Worm (Caenorhabditis elegans) whole organism, young adult: ENCODE measurements around the gene crm-1.

Experiments
- B0019.2 ChIP-seq: fragments of 200-800 bp; sonication (Bioruptor generic); conservative IDR thresholded peaks from 2 replicates; pipeline ENCODE4 v1.3.6; 2022; ENCODE audit warnings: missing genetic modification reagents, missing genetic modification characterization, missing compliant biosample characterization
- B0035.1 ChIP-seq: sonication (generic microtip); optimal IDR thresholded peaks from 2 replicates; lab custom pipeline; 2016; ENCODE audit warnings: missing genetic modification characterization, mild to moderate bottlenecking, missing compliant biosample characterization, missing genotype, missing genetic modification reagents
- B0336.3 ChIP-seq: fragments of 200-800 bp; sonication (Bioruptor generic); IDR thresholded peaks from 2 replicates; pipeline ENCODE4 v1.3.6; 2022; ENCODE audit warnings: missing genetic modification characterization, missing compliant biosample characterization
- C06A6.2 ChIP-seq: fragments of 200-800 bp; sonication (Bioruptor generic); conservative IDR thresholded peaks from 2 replicates; pipeline ENCODE4 v1.3.6; 2022; ENCODE audit warnings: missing genetic modification characterization, missing compliant biosample characterization
- D2030.7 ChIP-seq: fragments of 200-800 bp; sonication (Bioruptor generic); IDR thresholded peaks from 2 replicates; pipeline ENCODE4 v1.3.6; 2022; ENCODE audit warnings: missing genetic modification reagents, missing genetic modification characterization, missing compliant biosample characterization
- F22D6.2 ChIP-seq: sonication (generic microtip); optimal IDR thresholded peaks from 2 replicates; lab custom pipeline; 2016; ENCODE audit warnings: mild to moderate bottlenecking, missing genetic modification characterization, missing compliant biosample characterization
- F33H1.4 ChIP-seq: fragments of 200-800 bp; sonication (Bioruptor generic); IDR thresholded peaks from 2 replicates; pipeline ENCODE4 v1.3.6; 2022; ENCODE audit warnings: missing genetic modification reagents, missing genetic modification characterization, missing compliant biosample characterization
- F52B5.7 ChIP-seq: sonication (generic microtip); optimal IDR thresholded peaks from 2 replicates; lab custom pipeline; 2016; ENCODE audit warnings: mild to moderate bottlenecking, missing genetic modification characterization, missing compliant biosample characterization
- K12H6.12 ChIP-seq: fragments of 200-800 bp; sonication (Bioruptor generic); optimal IDR thresholded peaks from 2 replicates; lab custom pipeline; 2018; ENCODE audit warnings: mild to moderate bottlenecking, missing genetic modification characterization, missing compliant biosample characterization
- Y53G8AR.9 ChIP-seq: fragments of 200-800 bp; sonication (Bioruptor generic); conservative IDR thresholded peaks from 2 replicates; pipeline ENCODE4 v1.3.6; 2022; ENCODE audit warnings: missing genetic modification reagents, missing genetic modification characterization, missing compliant biosample characterization
- Y79H2A.3 ChIP-seq: fragments of 200-800 bp; sonication (Bioruptor generic); conservative IDR thresholded peaks from 2 replicates; pipeline ENCODE4 v1.3.6; 2022; ENCODE audit warnings: missing genetic modification reagents, missing genetic modification characterization, missing compliant biosample characterization
- ZK185.1 ChIP-seq: sonication (generic microtip); optimal IDR thresholded peaks from 2 replicates; lab custom pipeline; 2016; ENCODE audit warnings: mild to moderate bottlenecking, missing genetic modification characterization, missing compliant biosample characterization; ENCODE audit not compliant: poor library complexity, severe bottlenecking
- aptf-3 ChIP-seq: fragments of 200-800 bp; sonication (Bioruptor generic); IDR thresholded peaks from 2 replicates; pipeline ENCODE4 v1.3.6; 2022; ENCODE audit warnings: missing genetic modification characterization, missing compliant biosample characterization
- attf-5 ChIP-seq: fragments of 200-800 bp; sonication (Bioruptor generic); optimal IDR thresholded peaks from 2 replicates; lab custom pipeline; 2018; ENCODE audit warnings: mild to moderate bottlenecking, missing genetic modification characterization, missing compliant biosample characterization
- cebp-2 ChIP-seq: fragments of 200-800 bp; sonication (Bioruptor generic); IDR thresholded peaks from 2 replicates; pipeline ENCODE4 v1.3.6; 2022; ENCODE audit warnings: missing genetic modification characterization, missing compliant biosample characterization
- ceh-100 ChIP-seq: fragments of 200-800 bp; sonication (Bioruptor generic); IDR thresholded peaks from 2 replicates; pipeline ENCODE4 v1.3.6; 2022; ENCODE audit warnings: missing genetic modification reagents, missing genetic modification characterization, missing compliant biosample characterization
- ceh-27 ChIP-seq: fragments of 200-800 bp; sonication (Bioruptor generic); optimal IDR thresholded peaks from 2 replicates; lab custom pipeline; 2018; ENCODE audit warnings: mild to moderate bottlenecking, missing genetic modification characterization, moderate library complexity, missing compliant biosample characterization
- ceh-40 ChIP-seq: fragments of 200-800 bp; sonication (Bioruptor generic); IDR thresholded peaks from 2 replicates; pipeline ENCODE4 v1.3.6; 2022; ENCODE audit warnings: missing genetic modification characterization, missing compliant biosample characterization
- ceh-91 ChIP-seq: fragments of 200-800 bp; sonication (Bioruptor generic); IDR thresholded peaks from 2 replicates; pipeline ENCODE4 v1.3.6; 2022; ENCODE audit warnings: missing genetic modification reagents, missing genetic modification characterization, missing compliant biosample characterization
- chd-7 ChIP-seq: sonication (generic microtip); optimal IDR thresholded peaks from 2 replicates; lab custom pipeline; 2016; ENCODE audit warnings: mild to moderate bottlenecking, missing genetic modification characterization, moderate library complexity, missing compliant biosample characterization
- dox-1 ChIP-seq: fragments of 200-800 bp; sonication (Bioruptor generic); IDR thresholded peaks from 2 replicates; pipeline ENCODE4 v1.3.6; 2022; ENCODE audit warnings: missing genetic modification reagents, missing genetic modification characterization, missing compliant biosample characterization
- egl-44 ChIP-seq: fragments of 200-800 bp; sonication (Bioruptor generic); IDR thresholded peaks from 2 replicates; pipeline ENCODE4 v1.3.6; 2022; ENCODE audit warnings: missing genetic modification reagents, missing genetic modification characterization, missing compliant biosample characterization
- egrh-3 ChIP-seq: fragments of 200-800 bp; sonication (Bioruptor generic); IDR thresholded peaks from 2 replicates; pipeline ENCODE4 v1.3.6; 2022; ENCODE audit warnings: missing genetic modification reagents, missing genetic modification characterization, missing compliant biosample characterization
- ekl-4 ChIP-seq: fragments of 200-800 bp; sonication (Bioruptor generic); IDR thresholded peaks from 2 replicates; pipeline ENCODE4 v1.3.6; 2022; ENCODE audit warnings: missing genetic modification reagents, missing genetic modification characterization, missing compliant biosample characterization
- hlh-12 ChIP-seq: sonication (generic microtip); optimal IDR thresholded peaks from 2 replicates; lab custom pipeline; 2016; ENCODE audit warnings: missing genetic modification characterization, missing compliant biosample characterization
- hmg-1.2 ChIP-seq: fragments of 200-800 bp; sonication (Bioruptor generic); IDR thresholded peaks from 2 replicates; pipeline ENCODE4 v1.3.6; 2022; ENCODE audit warnings: missing genetic modification reagents, missing genetic modification characterization, missing compliant biosample characterization
- hmg-20 ChIP-seq: fragments of 200-800 bp; sonication (Bioruptor generic); IDR thresholded peaks from 2 replicates; pipeline ENCODE4 v1.3.6; 2022; ENCODE audit warnings: missing genetic modification reagents, missing genetic modification characterization, missing compliant biosample characterization
- hsf-1 ChIP-seq: fragments of 200-800 bp; sonication (Bioruptor generic); IDR thresholded peaks from 2 replicates; pipeline ENCODE4 v1.3.6; 2022; ENCODE audit warnings: missing genetic modification reagents, missing genetic modification characterization, missing compliant biosample characterization
- lag-1 ChIP-seq: fragments of 200-800 bp; sonication (Bioruptor generic); IDR thresholded peaks from 2 replicates; pipeline ENCODE4 v1.3.6; 2022; ENCODE audit warnings: missing genetic modification reagents, missing genetic modification characterization, missing compliant biosample characterization
- let-526 ChIP-seq: fragments of 200-800 bp; sonication (Bioruptor generic); IDR thresholded peaks from 2 replicates; pipeline ENCODE4 v1.3.6; 2022; ENCODE audit warnings: missing genetic modification reagents, missing genetic modification characterization, missing compliant biosample characterization
- lin-26 ChIP-seq: fragments of 200-800 bp; sonication (Bioruptor generic); IDR thresholded peaks from 2 replicates; pipeline ENCODE4 v1.3.6; 2022; ENCODE audit warnings: missing genetic modification reagents, missing genetic modification characterization, missing compliant biosample characterization
- lin-35 ChIP-seq, 3 experiments: fragments of 150-350 bp in 2 of 3; sonication (generic microtip) in 1 of 3; optimal IDR thresholded peaks; 2 replicates each; lab custom pipeline; 2014 to 2018; ENCODE audit warnings: missing biosample characterization in 3 of 3, missing genetic modification characterization in 3 of 3, missing genetic modification reagents in 3 of 3
- lin-54 ChIP-seq: fragments of 200-800 bp; sonication (Bioruptor generic); optimal IDR thresholded peaks from 2 replicates; lab custom pipeline; 2018; ENCODE audit warnings: mild to moderate bottlenecking, missing genetic modification characterization, missing compliant biosample characterization
- lir-1 ChIP-seq: fragments of 200-800 bp; sonication (Bioruptor generic); conservative IDR thresholded peaks from 2 replicates; pipeline ENCODE4 v1.3.6; 2022; ENCODE audit warnings: missing genetic modification reagents, missing genetic modification characterization, missing compliant biosample characterization
- lsl-1 ChIP-seq: fragments of 200-800 bp; sonication (Bioruptor generic); optimal IDR thresholded peaks from 2 replicates; lab custom pipeline; 2018; ENCODE audit warnings: mild to moderate bottlenecking, missing genetic modification characterization, moderate library complexity, missing compliant biosample characterization
- madf-3 ChIP-seq: fragments of 200-800 bp; sonication (Bioruptor generic); IDR thresholded peaks from 2 replicates; pipeline ENCODE4 v1.3.6; 2022; ENCODE audit warnings: missing genetic modification reagents, missing genetic modification characterization, missing compliant biosample characterization
- madf-8 ChIP-seq: fragments of 200-800 bp; sonication (Bioruptor generic); conservative IDR thresholded peaks from 2 replicates; pipeline ENCODE4 v1.3.6; 2022; ENCODE audit warnings: missing genetic modification reagents, missing genetic modification characterization, missing compliant biosample characterization
- nfyb-1 ChIP-seq: fragments of 200-800 bp; sonication (Bioruptor generic); IDR thresholded peaks from 2 replicates; pipeline ENCODE4 v1.3.6; 2022; ENCODE audit warnings: missing genetic modification reagents, missing genetic modification characterization, missing compliant biosample characterization
- nhr-80 ChIP-seq: sonication (generic microtip); optimal IDR thresholded peaks from 2 replicates; lab custom pipeline; 2016; ENCODE audit warnings: missing genetic modification characterization, missing compliant biosample characterization
- rcor-1 ChIP-seq: fragments of 200-800 bp; sonication (Bioruptor generic); IDR thresholded peaks from 2 replicates; pipeline ENCODE4 v1.3.6; 2022; ENCODE audit warnings: missing genetic modification reagents, missing genetic modification characterization, missing compliant biosample characterization
- repo-1 ChIP-seq: sonication (generic microtip); optimal IDR thresholded peaks from 2 replicates; lab custom pipeline; 2017; ENCODE audit warnings: mild to moderate bottlenecking, missing genetic modification characterization, missing compliant biosample characterization
- tbp1 ChIP-seq: fragments of 200-800 bp; sonication (Bioruptor generic); optimal IDR thresholded peaks from 2 replicates; lab custom pipeline; 2018; ENCODE audit warnings: mild to moderate bottlenecking, missing genetic modification characterization, missing compliant biosample characterization
- tlf-1 ChIP-seq: fragments of 200-800 bp; sonication (Bioruptor generic); optimal IDR thresholded peaks from 2 replicates; lab custom pipeline; 2018; ENCODE audit warnings: mild to moderate bottlenecking, missing genetic modification characterization, missing compliant biosample characterization
- unc-130 ChIP-seq: sonication (generic microtip); optimal IDR thresholded peaks from 2 replicates; lab custom pipeline; 2016; ENCODE audit warnings: missing genetic modification reagents, missing genetic modification characterization, missing compliant biosample characterization
- xnd-1 ChIP-seq: sonication (generic microtip); optimal IDR thresholded peaks from 2 replicates; lab custom pipeline; 2016; ENCODE audit warnings: missing genotype, missing genetic modification reagents, missing genetic modification characterization, missing compliant biosample characterization
- ztf-26 ChIP-seq: sonication (generic microtip); optimal IDR thresholded peaks from 2 replicates; lab custom pipeline; 2017; ENCODE audit warnings: missing genetic modification characterization, missing compliant biosample characterization
- ztf-6 ChIP-seq: fragments of 200-800 bp; sonication (Bioruptor generic); IDR thresholded peaks from 2 replicates; pipeline ENCODE4 v1.3.6; 2022; ENCODE audit warnings: missing genetic modification reagents, missing genetic modification characterization, missing compliant biosample characterization

Gene crm-1

DNA sequence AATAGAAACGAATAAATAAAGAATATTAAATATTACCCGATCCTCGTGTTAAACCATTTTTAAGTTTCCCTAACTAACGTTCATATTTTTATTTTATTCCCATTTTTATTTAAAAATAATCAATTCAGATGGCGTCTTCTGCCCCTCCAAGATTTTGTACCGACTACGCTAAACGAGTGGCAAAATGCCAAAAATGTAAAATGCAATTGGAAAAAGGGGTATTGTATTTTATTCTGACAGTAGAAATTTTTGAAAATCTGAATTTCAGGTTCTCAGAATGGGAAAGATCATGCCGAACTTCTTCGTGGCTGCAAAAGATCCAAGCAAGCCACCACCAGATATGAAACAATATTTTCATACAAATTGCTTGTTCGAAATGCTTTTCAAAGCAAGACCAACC, 11.0 kb upstream of the crm-1 start, which contains the start of gene K07C5.3 (continued):
- no peak for TF ChIP-seq hlh-12 (tag; lab: Kevin White, UChicago)
- TF ChIP-seq lin-26 (GFP tag; lab: Robert Waterston, UW), result no peak; the same call in 1 of the 2 replicates

DNA sequence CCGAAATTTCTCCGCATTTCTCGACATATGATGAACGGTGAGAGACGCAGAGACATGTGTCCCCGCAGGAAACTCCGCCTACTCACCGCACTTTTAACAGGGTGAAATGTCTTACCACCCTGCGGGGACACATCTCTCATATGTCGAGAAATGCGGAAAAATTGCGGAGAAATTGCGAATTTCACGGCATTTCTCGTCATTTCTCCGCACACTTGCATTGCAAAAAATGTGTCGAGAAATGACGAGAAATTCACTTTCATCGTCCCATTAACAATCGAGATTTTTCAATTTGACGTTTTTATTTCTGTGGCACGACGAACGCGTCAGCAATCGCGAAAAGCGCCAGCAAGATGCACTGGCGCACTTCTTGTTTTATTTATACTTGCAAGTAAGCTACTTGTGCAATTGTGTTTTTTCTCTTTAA, 10.0 kb upstream of the crm-1 start, which contains the start of gene K07C5.13:
TSS of gene K07C5.13 (plus strand) at position 151 of the 424 bp plus-strand sequence.
- TF ChIP-seq xnd-1 (tag; lab: Kevin White, UChicago), result peak; percentile 25
- TF ChIP-seq hmg-1.2 (GFP tag; lab: Robert Waterston, UW), result peak; percentile 83
- TF ChIP-seq hmg-20 (GFP tag; lab: Robert Waterston, UW), result peak; percentile 83
- TF ChIP-seq hsf-1, result peak; percentile 84
- peak; percentile 51 for TF ChIP-seq lsl-1 (GFP tag; lab: Kevin White, UChicago)
- TF ChIP-seq rcor-1, result peak; percentile 91
- peak; percentile 93 for TF ChIP-seq madf-3 (GFP tag; lab: Robert Waterston, UW)
- TF ChIP-seq B0035.1, result peak; percentile 67
- peak; percentile 42 for TF ChIP-seq ceh-27 (GFP tag; lab: Kevin White, UChicago)
- TF ChIP-seq let-526 (GFP tag; lab: Robert Waterston, UW), result peak; percentile 76; the same call in 1 of the 2 replicates
- TF ChIP-seq ZK185.1 (tag; lab: Kevin White, UChicago), result peak; percentile 43
- TF ChIP-seq lag-1 (GFP tag; lab: Robert Waterston, UW), result peak; percentile 83; the same call in 1 of the 2 replicates
- TF ChIP-seq B0336.3, result peak; percentile 88
- peak; percentile 67 for TF ChIP-seq ceh-100
- TF ChIP-seq B0019.2 (GFP tag; lab: Robert Waterston, UW), result peak; percentile 70
- TF ChIP-seq ceh-40 (GFP tag; lab: Robert Waterston, UW), result 0 out of 2 replicates have a peak, but pooled peaks have one; percentile 56
- peak; percentile 43 for TF ChIP-seq unc-130 (GFP tag; lab: Kevin White, UChicago)
- peak; percentile 23 for TF ChIP-seq K12H6.12 (tag; lab: Kevin White, UChicago)
- TF ChIP-seq dox-1 (GFP tag; lab: Robert Waterston, UW), result peak; percentile 99
- peak in 1 of 3 experiments; percentile 57 for TF ChIP-seq lin-35 (GFP tag; optimal IDR thresholded peaks at IDR 0.05; lab: Kevin White, UChicago)
- peak; percentile 48 for TF ChIP-seq F22D6.2
- peak; percentile 89 for TF ChIP-seq ceh-91 (GFP tag; lab: Robert Waterston, UW)
- peak; percentile 86 for TF ChIP-seq Y79H2A.3 (GFP tag; lab: Robert Waterston, UW)
- peak; percentile 89; the same call in 1 of the 2 replicates for TF ChIP-seq egl-44 (GFP tag; lab: Robert Waterston, UW)
- TF ChIP-seq C06A6.2, result peak; percentile 93
- peak; percentile 81; the same call in 1 of the 2 replicates for TF ChIP-seq aptf-3 (GFP tag; lab: Robert Waterston, UW)
- TF ChIP-seq repo-1 (tag; lab: Kevin White, UChicago), result peak; percentile 83
- TF ChIP-seq madf-8 (GFP tag; lab: Robert Waterston, UW), result peak; percentile 40; the same call in 1 of the 2 replicates
- peak; percentile 68; the same call in 1 of the 2 replicates for TF ChIP-seq ztf-6 (GFP tag; lab: Robert Waterston, UW)
- peak; percentile 43 for TF ChIP-seq egrh-3 (GFP tag; lab: Robert Waterston, UW)
- peak; percentile 72; the same call in 1 of the 2 replicates for TF ChIP-seq cebp-2 (GFP tag; lab: Robert Waterston, UW)
- TF ChIP-seq ztf-26 (tag; lab: Kevin White, UChicago), result peak; percentile 91
- peak; percentile 95 for TF ChIP-seq nfyb-1 (GFP tag; lab: Robert Waterston, UW)
- peak; percentile 68 for TF ChIP-seq attf-5 (GFP tag; lab: Kevin White, UChicago)
- TF ChIP-seq F33H1.4 (GFP tag; lab: Robert Waterston, UW), result peak; percentile 68
- TF ChIP-seq nhr-80, result peak; percentile 55
- peak; percentile 95 for TF ChIP-seq ekl-4 (GFP tag; lab: Robert Waterston, UW)
- TF ChIP-seq chd-7, result peak; percentile 75
- peak; percentile 95 for TF ChIP-seq D2030.7 (GFP tag; lab: Robert Waterston, UW)
- TF ChIP-seq lir-1 (GFP tag; lab: Robert Waterston, UW), result peak; percentile 87
- peak; percentile 95 for TF ChIP-seq Y53G8AR.9 (GFP tag; lab: Robert Waterston, UW)
- peak; percentile 73 for TF ChIP-seq tbp1 (GFP tag; lab: Kevin White, UChicago)
- TF ChIP-seq F52B5.7 (tag; lab: Kevin White, UChicago), result peak; percentile 54
- TF ChIP-seq tlf-1 (GFP tag; lab: Kevin White, UChicago), result peak; percentile 70
- TF ChIP-seq lin-54 (GFP tag; lab: Kevin White, UChicago), result peak; percentile 64
